Worm (Caenorhabditis elegans) whole organism, late embryonic: ENCODE results near the gene rps-28.
"Not testable (repeated sequence)": the region's sequence is repeated elsewhere in the genome, so short reads cannot be mapped to it uniquely, and the experiment has no call there.

Source experiments
- F13H6.1 ChIP-seq: sonication (generic microtip); optimal IDR thresholded peaks from 2 replicates; lab custom pipeline; 2016; ENCODE audit warnings: missing genetic modification characterization, missing compliant biosample characterization
- K09A11.1 ChIP-seq: sonication (generic microtip); optimal IDR thresholded peaks from 2 replicates; lab custom pipeline; 2017; ENCODE audit warnings: antibody characterized with exemption, mild to moderate bottlenecking, missing genetic modification characterization, missing compliant biosample characterization; ENCODE audit not compliant: insufficient read depth
- Y22D7AL.16 ChIP-seq: sonication (generic microtip); optimal IDR thresholded peaks from 2 replicates; lab custom pipeline; 2016; ENCODE audit warnings: missing genetic modification characterization, missing compliant biosample characterization
- ama-1 ChIP-seq: fragments of 150-350 bp; optimal IDR thresholded peaks from 2 replicates; lab custom pipeline; 2014
- ceh-19 ChIP-seq: fragments of 200-800 bp; sonication (Bioruptor generic); optimal IDR thresholded peaks from 2 replicates; lab custom pipeline; 2018; ENCODE audit warnings: mild to moderate bottlenecking, missing genetic modification characterization, missing compliant biosample characterization
- ceh-22 ChIP-seq: sonication (generic microtip); optimal IDR thresholded peaks from 2 replicates; lab custom pipeline; 2017; ENCODE audit warnings: missing biosample characterization, missing genetic modification characterization
- ceh-45 ChIP-seq: fragments of 200-800 bp; sonication (Bioruptor generic); IDR thresholded peaks from 2 replicates; pipeline ENCODE4 v1.3.6; 2022; ENCODE audit warnings: missing genetic modification reagents, missing genetic modification characterization, missing compliant biosample characterization
- ceh-6 ChIP-seq: fragments of 200-800 bp; sonication (Bioruptor generic); optimal IDR thresholded peaks from 2 replicates; lab custom pipeline; 2018; ENCODE audit warnings: mild to moderate bottlenecking, missing genetic modification characterization, missing compliant biosample characterization
- che-1 ChIP-seq: sonication (generic microtip); optimal IDR thresholded peaks from 2 replicates; lab custom pipeline; 2016; ENCODE audit warnings: mild to moderate bottlenecking, missing genetic modification characterization, missing compliant biosample characterization
- elt-2 ChIP-seq: sonication (generic microtip); optimal IDR thresholded peaks from 2 replicates; lab custom pipeline; 2016; ENCODE audit warnings: missing genetic modification reagents, missing genetic modification characterization, missing compliant biosample characterization
- elt-4 ChIP-seq: sonication (generic microtip); optimal IDR thresholded peaks from 2 replicates; lab custom pipeline; 2016; ENCODE audit warnings: missing genetic modification characterization, missing compliant biosample characterization
- ets-4 ChIP-seq: sonication (generic microtip); optimal IDR thresholded peaks from 2 replicates; lab custom pipeline; 2016; ENCODE audit warnings: missing genetic modification characterization, missing compliant biosample characterization
- eyg-1 ChIP-seq: sonication (generic microtip); optimal IDR thresholded peaks from 2 replicates; lab custom pipeline; 2016; ENCODE audit warnings: missing genotype, missing genetic modification characterization, missing compliant biosample characterization
- fax-1 ChIP-seq: sonication (generic microtip); optimal IDR thresholded peaks from 2 replicates; lab custom pipeline; 2016; ENCODE audit warnings: missing genotype, missing genetic modification characterization, missing compliant biosample characterization
- hlh-13 ChIP-seq: fragments of 200-800 bp; sonication (Bioruptor generic); optimal IDR thresholded peaks from 2 replicates; lab custom pipeline; 2018; ENCODE audit warnings: mild to moderate bottlenecking, missing genetic modification characterization, missing compliant biosample characterization
- hlh-30 ChIP-seq: sonication (generic microtip); optimal IDR thresholded peaks from 2 replicates; lab custom pipeline; 2017; ENCODE audit warnings: antibody characterized with exemption, missing genetic modification characterization, missing compliant biosample characterization; ENCODE audit not compliant: insufficient read depth
- hlh-6 ChIP-seq: sonication (generic microtip); optimal IDR thresholded peaks from 2 replicates; lab custom pipeline; 2016; ENCODE audit warnings: missing genotype, missing genetic modification characterization, missing compliant biosample characterization
- nfya-1 ChIP-seq: sonication (generic microtip); optimal IDR thresholded peaks from 2 replicates; lab custom pipeline; 2017; ENCODE audit warnings: missing genetic modification characterization, mild to moderate bottlenecking, missing compliant biosample characterization, antibody characterized with exemption, moderate library complexity
- nhr-11 ChIP-seq: fragments of 150-350 bp; optimal IDR thresholded peaks from 2 replicates; lab custom pipeline; 2014; ENCODE audit warnings: missing biosample characterization, missing genetic modification characterization
- pag-3 ChIP-seq: sonication (generic microtip); optimal IDR thresholded peaks from 2 replicates; lab custom pipeline; 2016; ENCODE audit warnings: missing compliant biosample characterization, missing genetic modification characterization, borderline replicate concordance
- pat-9 ChIP-seq: fragments of 200-800 bp; sonication (Bioruptor generic); optimal IDR thresholded peaks from 2 replicates; lab custom pipeline; 2018; ENCODE audit warnings: mild to moderate bottlenecking, missing genetic modification characterization, moderate library complexity, missing compliant biosample characterization
- pax-1 ChIP-seq: fragments of 150-350 bp; optimal IDR thresholded peaks from 2 replicates; lab custom pipeline; 2014; ENCODE audit warnings: missing biosample characterization, missing genetic modification characterization
- pha-2 ChIP-seq: sonication (generic microtip); optimal IDR thresholded peaks from 2 replicates; lab custom pipeline; 2017; ENCODE audit warnings: mild to moderate bottlenecking, missing genetic modification characterization, missing compliant biosample characterization
- ref-2 ChIP-seq: sonication (generic microtip); optimal IDR thresholded peaks from 2 replicates; lab custom pipeline; 2016; ENCODE audit warnings: missing genetic modification characterization, missing compliant biosample characterization
- sox-2 ChIP-seq: fragments of 200-800 bp; sonication (Bioruptor generic); IDR thresholded peaks from 2 replicates; pipeline ENCODE4 v1.3.6; 2022; ENCODE audit warnings: missing genetic modification reagents, missing genetic modification characterization, missing compliant biosample characterization
- sox-4 ChIP-seq: sonication (generic microtip); optimal IDR thresholded peaks from 2 replicates; lab custom pipeline; 2017; ENCODE audit warnings: mild to moderate bottlenecking, missing genetic modification characterization, inconsistent platforms, missing compliant biosample characterization
- tbx-7 ChIP-seq: sonication (generic microtip); optimal IDR thresholded peaks from 2 replicates; lab custom pipeline; 2016; ENCODE audit warnings: missing genotype, missing genetic modification characterization, missing compliant biosample characterization
- ttx-3 ChIP-seq: sonication (generic microtip); optimal IDR thresholded peaks from 2 replicates; lab custom pipeline; 2016; ENCODE audit warnings: missing genetic modification reagents, missing genetic modification characterization, missing compliant biosample characterization
- unc-42 ChIP-seq: sonication (generic microtip); optimal IDR thresholded peaks from 2 replicates; lab custom pipeline; 2016; ENCODE audit warnings: missing genotype, missing genetic modification characterization, missing compliant biosample characterization
- unc-86 ChIP-seq: sonication (generic microtip); optimal IDR thresholded peaks from 2 replicates; lab custom pipeline; 2016; ENCODE audit warnings: missing genetic modification characterization, missing compliant biosample characterization
- ztf-16 ChIP-seq: sonication (generic microtip); optimal IDR thresholded peaks from 2 replicates; lab custom pipeline; 2017; ENCODE audit warnings: missing genetic modification characterization, missing compliant biosample characterization

The rps-28 gene

ce11 chrIV:1633445-1633844, 26.0 kb upstream of the rps-28 start, which contains the start of gene Y41D4B.6:
Y41D4B.6 (plus strand) TSS chrIV:1633745.
- TF ChIP-seq sox-4 (tag; lab: Kevin White, UChicago) (no peak), hlh-13 (GFP tag; lab: Kevin White, UChicago) (no peak), unc-86 (tag; lab: Kevin White, UChicago) (no peak), elt-4 (no peak), nhr-11 (tag; lab: Kevin White, UChicago) (no peak), hlh-6 (no peak), tbx-7 (tag; lab: Kevin White, UChicago) (no peak), Y22D7AL.16 (tag; lab: Kevin White, UChicago) (no peak), ets-4 (tag; lab: Kevin White, UChicago) (no peak), ceh-6 (GFP tag; lab: Kevin White, UChicago) (no peak), ceh-45 (GFP tag; lab: Robert Waterston, UW) (no peak), unc-42 (tag; lab: Kevin White, UChicago) (no peak), ceh-22 (no peak), ama-1 (lab: Kevin White, UChicago) (no peak), sox-2 (GFP tag; lab: Robert Waterston, UW) (no peak), K09A11.1 (no peak), pag-3 (tag; lab: Kevin White, UChicago) (no peak), eyg-1 (tag; lab: Kevin White, UChicago) (no peak), pha-2 (tag; lab: Kevin White, UChicago) (no peak)

ce11 chrIV:1637333-1637732, 22.2 kb upstream of the rps-28 start:
- TF ChIP-seq pax-1 (tag; lab: Kevin White, UChicago) (no peak), ceh-22 (no peak)

ce11 chrIV:1645198-1645597, 14.3 kb upstream of the rps-28 start, which contains the start of gene nhr-274:
nhr-274 (minus strand) TSS chrIV:1645298.
- TF ChIP-seq fax-1, ttx-3, ztf-16 (tag; lab: Kevin White, UChicago): not testable (repeated sequence)

ce11 chrIV:1649349-1649748, 10.1 kb upstream of the rps-28 start:
- TF ChIP-seq elt-2 (no peak), eyg-1 (tag; lab: Kevin White, UChicago) (no peak), nfya-1 (peak; percentile 97), hlh-13 (GFP tag; lab: Kevin White, UChicago) (no peak), che-1 (tag; lab: Kevin White, UChicago) (no peak), ttx-3 (tag; lab: Kevin White, UChicago) (no peak)

- TF ChIP-seq ztf-16 (tag; lab: Kevin White, UChicago): no peak
- peak; percentile 44 for TF ChIP-seq hlh-30
Measured at ce11 chrIV:1649794-1650193, 9.7 kb upstream of the rps-28 start.

- TF ChIP-seq pat-9 (tag; lab: Kevin White, UChicago): no peak
- peak; percentile 41 for TF ChIP-seq nfya-1
Measured at ce11 chrIV:1655312-1655711, 4.2 kb upstream of the rps-28 start.

- TF ChIP-seq hlh-30 (peak; percentile 36), ref-2 (tag; lab: Kevin White, UChicago) (no peak), F13H6.1 (tag; lab: Kevin White, UChicago) (no peak), ceh-19 (GFP tag; lab: Kevin White, UChicago) (peak; percentile 16)
- TF ChIP-seq, all 69 proteins: peak for 2
Measured at ce11 chrIV:1657069-1657468, 2.4 kb upstream of the rps-28 start.
